Worm (Caenorhabditis elegans): Measurements from ENCODE around the gene C27H5.6.
A peak's percentile ranks its signal among the peaks of the same experiment; 100 is the strongest.

The C27H5.6 gene

DNA sequence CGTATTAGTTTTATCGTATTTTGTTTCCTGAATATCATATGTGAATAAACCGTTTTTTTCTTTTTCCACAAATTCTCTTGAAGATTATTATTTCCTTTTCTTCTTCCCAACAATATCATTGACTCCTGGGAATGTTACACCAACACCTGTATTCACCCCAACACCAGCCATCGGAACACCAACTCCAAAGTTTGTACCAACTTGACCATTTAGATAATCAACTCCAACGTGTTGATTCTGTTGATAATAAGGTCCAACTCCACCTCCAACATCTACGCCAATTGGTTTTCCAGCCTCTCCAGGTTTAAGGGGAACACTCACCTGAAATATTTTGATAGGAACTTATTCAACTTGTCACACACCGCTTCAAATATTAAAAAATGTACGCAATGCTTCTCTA, 10.4 kb upstream of the C27H5.6 start:
- TF ChIP-seq med-1 (GFP tag; optimal IDR thresholded peaks at IDR 0.05; ENCODE audit: insufficient read depth) = no peak
- no peak for TF ChIP-seq klf-2 (GFP tag; conservative IDR thresholded peaks at IDR 0.05)
- no peak for TF ChIP-seq ztf-29 (GFP tag; IDR thresholded peaks at IDR 0.05)
- TF ChIP-seq tab-1 (GFP tag; IDR thresholded peaks at IDR 0.05) = no peak
- TF ChIP-seq ztf-23 (GFP tag; IDR thresholded peaks at IDR 0.05) = no peak
- TF ChIP-seq flt-1 (GFP tag; IDR thresholded peaks at IDR 0.05) = no peak
- TF ChIP-seq ref-1 (GFP tag; conservative IDR thresholded peaks at IDR 0.05) = no peak
- TF ChIP-seq T22C8.4 (GFP tag; IDR thresholded peaks at IDR 0.05) = no peak
- TF ChIP-seq cog-1 (tag; optimal IDR thresholded peaks at IDR 0.05) = no peak

DNA sequence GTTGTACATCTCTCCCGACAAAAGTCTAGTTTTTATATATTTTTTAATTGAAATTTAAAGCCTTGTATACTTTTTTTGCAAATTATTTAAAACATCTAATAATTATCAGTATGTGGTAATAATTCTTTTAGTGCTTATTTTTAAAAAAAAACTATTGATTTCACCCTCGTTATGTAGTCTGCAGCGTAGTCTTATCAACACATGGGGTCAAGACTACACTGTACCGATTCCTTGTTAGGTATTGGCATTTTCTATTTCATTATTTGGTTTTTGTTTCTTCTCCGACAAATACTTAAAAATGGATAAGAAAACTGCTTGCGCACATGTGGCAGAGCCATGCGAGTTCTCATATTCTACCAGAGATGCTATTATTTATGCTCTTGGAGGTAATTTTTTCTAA, 9.0 kb upstream of the C27H5.6 start, which contains the start of gene maoc-1:
Gene maoc-1, plus strand, starts transcription at position 237 of the 400 bp plus-strand sequence.
- no peak for TF ChIP-seq flt-1 (GFP tag; IDR thresholded peaks at IDR 0.05)
- no peak for TF ChIP-seq klf-2 (GFP tag; conservative IDR thresholded peaks at IDR 0.05)
- no peak for TF ChIP-seq ref-1 (GFP tag; conservative IDR thresholded peaks at IDR 0.05)
- TF ChIP-seq ztf-29 (GFP tag; IDR thresholded peaks at IDR 0.05) = no peak
- no peak for TF ChIP-seq cog-1 (tag; optimal IDR thresholded peaks at IDR 0.05)
- TF ChIP-seq ztf-23 (GFP tag; IDR thresholded peaks at IDR 0.05) = no peak

DNA sequence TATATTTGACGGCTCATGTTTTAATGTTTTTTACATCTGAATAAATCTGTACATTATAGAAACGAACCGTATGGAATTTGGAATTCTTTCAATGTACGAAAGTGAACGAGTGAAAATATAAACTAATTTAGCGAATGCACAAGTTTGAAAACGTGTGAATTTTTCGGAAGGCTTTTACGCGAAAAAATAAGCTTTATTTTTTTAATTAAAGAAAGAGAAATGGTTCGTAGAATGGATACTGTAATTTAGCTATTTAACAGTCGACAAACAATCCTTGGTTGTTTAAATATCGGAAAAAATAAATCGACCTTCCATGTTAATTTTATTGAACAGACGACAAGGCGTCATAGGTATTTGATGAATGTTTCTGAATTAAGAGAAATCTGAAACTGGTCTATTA, 8.5 kb upstream of the C27H5.6 start, which contains the start of gene acdh-12:
Gene acdh-12, minus strand, starts transcription at position 101 of the 400 bp plus-strand sequence.
- no peak for TF ChIP-seq ztf-23 (GFP tag; IDR thresholded peaks at IDR 0.05)
- TF ChIP-seq flt-1 (GFP tag; IDR thresholded peaks at IDR 0.05) = no peak
- no peak for TF ChIP-seq T22C8.4 (GFP tag; IDR thresholded peaks at IDR 0.05)
- TF ChIP-seq ztf-29 (GFP tag; IDR thresholded peaks at IDR 0.05) = no peak
- no peak for TF ChIP-seq klf-2 (GFP tag; conservative IDR thresholded peaks at IDR 0.05)
- TF ChIP-seq tab-1 (GFP tag; IDR thresholded peaks at IDR 0.05) = no peak
- no peak for TF ChIP-seq cog-1 (tag; optimal IDR thresholded peaks at IDR 0.05)
- TF ChIP-seq med-1 (GFP tag; optimal IDR thresholded peaks at IDR 0.05; ENCODE audit: insufficient read depth) = no peak
- TF ChIP-seq ref-1 (GFP tag; conservative IDR thresholded peaks at IDR 0.05) = no peak

DNA sequence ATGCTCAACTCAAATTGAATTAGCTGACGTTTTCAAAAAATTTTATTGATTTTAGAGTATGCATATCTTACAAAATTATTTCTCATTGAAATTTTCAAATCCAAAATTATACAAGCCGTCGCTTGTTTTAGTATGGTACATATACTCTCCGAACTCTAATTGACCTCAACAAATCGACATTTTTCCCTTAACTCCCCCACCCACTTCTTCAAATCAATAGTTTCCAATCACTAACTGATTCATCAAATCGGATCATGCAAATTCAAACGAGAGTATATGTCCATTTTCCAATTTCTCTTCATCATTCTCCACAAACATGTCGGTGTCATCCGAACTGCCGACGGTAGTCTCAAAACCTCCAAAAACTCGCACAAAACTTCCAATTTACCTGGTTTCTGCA, 2.1 kb upstream of the C27H5.6 start, which contains the start of gene E04F6.4:
Gene E04F6.4, plus strand, starts transcription at position 301 of the 400 bp plus-strand sequence.
- TF ChIP-seq med-1 (GFP tag; optimal IDR thresholded peaks at IDR 0.05; ENCODE audit: insufficient read depth) = no peak
- TF ChIP-seq ztf-29 (GFP tag; IDR thresholded peaks at IDR 0.05) = no peak
- no peak for TF ChIP-seq ztf-23 (GFP tag; IDR thresholded peaks at IDR 0.05)
- no peak for TF ChIP-seq ref-1 (GFP tag; conservative IDR thresholded peaks at IDR 0.05)
- no peak for TF ChIP-seq klf-2 (GFP tag; conservative IDR thresholded peaks at IDR 0.05)
- no peak for TF ChIP-seq cog-1 (tag; optimal IDR thresholded peaks at IDR 0.05)
- no peak for TF ChIP-seq flt-1 (GFP tag; IDR thresholded peaks at IDR 0.05)
- no peak for TF ChIP-seq tab-1 (GFP tag; IDR thresholded peaks at IDR 0.05)
- TF ChIP-seq T22C8.4 (GFP tag; IDR thresholded peaks at IDR 0.05) = no peak

DNA sequence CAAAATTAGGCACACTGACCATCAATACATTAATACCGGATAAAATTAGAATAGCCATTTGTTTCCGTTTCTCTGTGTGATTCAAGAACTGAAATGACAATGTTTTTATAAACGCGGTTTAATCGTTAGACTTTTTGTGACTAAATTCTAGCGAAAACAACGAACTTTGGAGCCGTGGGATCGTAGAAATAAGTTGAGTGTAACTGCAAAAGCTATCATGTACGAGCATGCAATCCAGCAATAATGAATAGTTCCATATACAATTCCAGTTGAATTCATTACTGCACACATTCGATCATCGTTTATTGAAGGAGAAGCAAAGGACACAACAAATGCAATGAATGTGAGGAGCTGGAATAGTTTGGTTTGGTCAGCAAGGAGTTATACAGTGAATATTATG, 893 bp downstream of the C27H5.6 start:
- TF ChIP-seq T22C8.4 (GFP tag; IDR thresholded peaks at IDR 0.05) (no peak), tab-1 (GFP tag; IDR thresholded peaks at IDR 0.05) (no peak), klf-2 (GFP tag; conservative IDR thresholded peaks at IDR 0.05) (no peak), cog-1 (tag; optimal IDR thresholded peaks at IDR 0.05) (no peak), ztf-23 (GFP tag; IDR thresholded peaks at IDR 0.05) (no peak), ztf-29 (GFP tag; IDR thresholded peaks at IDR 0.05) (no peak), flt-1 (GFP tag; IDR thresholded peaks at IDR 0.05) (no peak), med-1 (GFP tag; optimal IDR thresholded peaks at IDR 0.05; ENCODE audit: insufficient read depth) (no peak)

DNA sequence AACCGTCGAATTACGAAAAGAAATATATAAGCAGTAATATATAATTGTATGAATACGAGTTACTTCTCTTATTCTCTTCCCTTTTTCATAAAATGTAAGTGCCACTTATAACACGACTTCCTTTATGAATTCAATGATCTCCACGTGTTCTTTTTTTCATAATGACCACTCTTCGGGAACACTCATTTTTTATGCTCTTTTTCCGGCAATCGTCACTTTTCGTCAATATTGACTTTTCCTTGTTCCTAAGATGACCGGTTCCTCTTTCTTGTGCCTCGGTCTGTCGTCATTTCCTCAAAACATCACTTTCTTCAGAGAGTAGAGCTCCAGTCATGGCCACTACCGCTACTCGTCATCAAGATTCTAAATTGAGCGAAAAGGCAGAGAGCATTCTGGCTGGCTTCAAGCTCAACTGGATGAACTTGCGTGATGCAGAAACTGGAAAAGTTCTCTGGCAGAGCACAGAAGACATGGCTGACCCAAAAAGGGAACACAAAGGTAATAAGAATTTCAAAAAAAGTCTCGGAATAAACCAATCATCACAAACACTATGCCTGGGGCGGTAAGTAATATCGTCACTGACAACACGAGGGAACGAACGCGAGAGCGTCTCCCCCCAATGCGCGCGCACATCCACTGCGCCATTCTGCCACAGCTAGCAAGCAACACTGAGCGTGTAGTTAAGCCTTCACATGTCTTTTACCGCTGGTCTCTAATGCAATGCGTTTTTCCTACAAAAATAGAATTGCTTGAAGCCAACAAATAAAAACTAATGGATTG, 3.3 kb downstream of the C27H5.6 start, which contains the start of gene pdl-1:
Gene pdl-1, plus strand, starts transcription at position 309 of the 780 bp plus-strand sequence.
- TF ChIP-seq flt-1 (GFP tag; IDR thresholded peaks at IDR 0.05) (peak; percentile 98), T22C8.4 (GFP tag; IDR thresholded peaks at IDR 0.05) (peak; percentile 95), klf-2 (GFP tag; conservative IDR thresholded peaks at IDR 0.05) (peak; percentile 94), ref-1 (GFP tag; conservative IDR thresholded peaks at IDR 0.05) (peak; percentile 94), tab-1 (GFP tag; IDR thresholded peaks at IDR 0.05) (peak; percentile 97), med-1 (GFP tag; optimal IDR thresholded peaks at IDR 0.05; ENCODE audit: insufficient read depth) (peak; percentile 63), ztf-23 (GFP tag; IDR thresholded peaks at IDR 0.05) (peak; percentile 96), cog-1 (tag; optimal IDR thresholded peaks at IDR 0.05) (peak; percentile 91), ztf-29 (GFP tag; IDR thresholded peaks at IDR 0.05) (peak; percentile 94)

DNA sequence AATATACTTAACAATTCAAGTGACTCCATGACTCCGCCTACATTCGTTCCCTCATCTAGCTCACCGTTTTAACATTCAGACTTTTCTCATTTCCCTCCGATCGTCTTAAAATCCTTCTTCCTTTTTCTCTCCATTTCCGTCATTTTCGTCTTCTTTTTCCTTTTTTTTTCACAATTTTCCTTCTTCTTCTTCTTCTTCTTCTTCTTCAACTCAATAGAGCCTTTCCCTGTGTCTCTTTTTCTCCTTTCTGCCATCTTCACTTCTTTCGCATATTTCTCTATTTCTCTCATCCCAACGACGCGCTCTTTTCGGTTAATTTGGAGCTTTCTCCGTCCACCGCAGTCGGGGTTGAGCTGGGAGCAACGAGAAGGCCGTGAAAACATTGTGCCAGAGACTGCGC, 4.4 kb downstream of the C27H5.6 start:
- TF ChIP-seq ztf-23 (GFP tag; IDR thresholded peaks at IDR 0.05) (no peak), cog-1 (tag; optimal IDR thresholded peaks at IDR 0.05) (no peak), ztf-29 (GFP tag; IDR thresholded peaks at IDR 0.05) (no peak), klf-2 (GFP tag; conservative IDR thresholded peaks at IDR 0.05) (no peak), T22C8.4 (GFP tag; IDR thresholded peaks at IDR 0.05) (no peak), med-1 (GFP tag; optimal IDR thresholded peaks at IDR 0.05; ENCODE audit: insufficient read depth) (no peak), tab-1 (GFP tag; IDR thresholded peaks at IDR 0.05) (no peak), ref-1 (GFP tag; conservative IDR thresholded peaks at IDR 0.05) (no peak)

DNA sequence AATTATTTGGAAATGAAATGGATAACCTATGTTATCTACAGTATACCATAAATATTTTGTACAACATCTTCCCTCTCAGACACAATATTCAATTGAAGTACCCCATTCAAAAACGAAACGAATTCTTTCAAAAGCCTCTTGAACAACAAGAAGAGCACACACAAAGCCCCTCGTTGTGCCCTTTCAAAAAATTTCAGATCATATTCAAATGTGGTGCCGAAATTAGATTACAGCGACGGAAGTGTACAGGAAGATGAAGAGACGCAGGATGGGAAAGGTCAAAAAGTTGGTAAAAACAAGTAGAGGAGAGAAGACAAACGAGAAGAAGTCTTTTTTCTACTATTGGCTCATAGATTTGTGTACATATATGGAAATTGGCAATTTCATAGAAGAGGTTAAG, 10.9 kb downstream of the C27H5.6 start:
- TF ChIP-seq flt-1 (GFP tag; IDR thresholded peaks at IDR 0.05) (no peak), klf-2 (GFP tag; conservative IDR thresholded peaks at IDR 0.05) (no peak), ztf-23 (GFP tag; IDR thresholded peaks at IDR 0.05) (no peak), ref-1 (GFP tag; conservative IDR thresholded peaks at IDR 0.05) (no peak), ztf-29 (GFP tag; IDR thresholded peaks at IDR 0.05) (no peak), med-1 (GFP tag; optimal IDR thresholded peaks at IDR 0.05; ENCODE audit: insufficient read depth) (no peak), tab-1 (GFP tag; IDR thresholded peaks at IDR 0.05) (no peak), T22C8.4 (GFP tag; IDR thresholded peaks at IDR 0.05) (no peak), cog-1 (tag; optimal IDR thresholded peaks at IDR 0.05) (no peak)

DNA sequence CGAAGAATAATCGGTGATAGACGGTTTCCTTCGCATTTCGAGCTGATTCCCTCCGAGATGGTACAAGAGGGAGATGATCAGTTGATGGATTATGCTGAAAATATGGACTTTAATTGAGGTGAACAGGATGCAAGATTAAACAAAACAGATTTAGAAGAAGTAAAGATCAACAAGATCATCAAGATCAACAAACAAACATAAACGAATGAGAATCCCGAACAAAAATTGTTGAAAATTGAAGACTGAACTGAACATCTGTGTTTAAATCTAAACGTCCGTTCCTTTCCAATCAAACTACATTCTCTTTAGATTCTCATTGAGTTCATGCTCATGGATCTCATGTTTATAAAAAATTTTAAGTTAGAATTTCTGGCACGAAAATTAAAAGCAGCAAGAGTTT, 12.2 kb downstream of the C27H5.6 start, which contains the start of gene glc-4:
Gene glc-4, minus strand, starts transcription at position 101 of the 400 bp plus-strand sequence.
- TF ChIP-seq ref-1 (GFP tag; conservative IDR thresholded peaks at IDR 0.05) (no peak), tab-1 (GFP tag; IDR thresholded peaks at IDR 0.05) (no peak), cog-1 (tag; optimal IDR thresholded peaks at IDR 0.05) (no peak), klf-2 (GFP tag; conservative IDR thresholded peaks at IDR 0.05) (no peak), ztf-23 (GFP tag; IDR thresholded peaks at IDR 0.05) (no peak), med-1 (GFP tag; optimal IDR thresholded peaks at IDR 0.05; ENCODE audit: insufficient read depth) (no peak), T22C8.4 (GFP tag; IDR thresholded peaks at IDR 0.05) (no peak), ztf-29 (GFP tag; IDR thresholded peaks at IDR 0.05) (no peak), flt-1 (GFP tag; IDR thresholded peaks at IDR 0.05) (no peak)
